Fruit fly (Drosophila melanogaster) whole organism, embryonic: ENCODE measurements around the gene cnc.

Source experiments
- Asciz ChIP-seq: fragments of 200-800 bp; sonication (Bioruptor generic); optimal IDR thresholded peaks from 2 replicates; lab custom pipeline; 2017; ENCODE audit warnings: missing biosample characterization, mild to moderate bottlenecking, missing genetic modification characterization, missing genetic modification reagents
- Blimp-1 ChIP-seq: fragments of 200-800 bp; sonication (Bioruptor generic); optimal IDR thresholded peaks from 3 replicates; lab custom pipeline; 2018; ENCODE audit warnings: missing biosample characterization, missing genetic modification characterization, mild to moderate bottlenecking, moderate library complexity, missing genetic modification reagents
- C15 ChIP-seq: fragments of 200-800 bp; sonication (Bioruptor generic); IDR thresholded peaks from 3 replicates; pipeline ENCODE4 v1.3.6; 2022; ENCODE audit warnings: missing biosample characterization, missing genetic modification characterization
- CG10267 ChIP-seq: fragments of 200-800 bp; sonication (Bioruptor generic); optimal IDR thresholded peaks from 2 replicates; lab custom pipeline; 2018; ENCODE audit warnings: missing biosample characterization, mild to moderate bottlenecking, missing genetic modification characterization, moderate library complexity
- CG10431 ChIP-seq: fragments of 200-800 bp; sonication (Bioruptor generic); optimal IDR thresholded peaks from 3 replicates; lab custom pipeline; 2018; ENCODE audit warnings: missing biosample characterization, mild to moderate bottlenecking, missing genetic modification characterization
- CG12236 ChIP-seq: fragments of 200-800 bp; sonication (Bioruptor generic); optimal IDR thresholded peaks from 2 replicates; lab custom pipeline; 2016; ENCODE audit warnings: missing biosample characterization, missing genetic modification characterization
- CG12299 ChIP-seq: fragments of 200-800 bp; sonication (Bioruptor generic); optimal IDR thresholded peaks from 2 replicates; lab custom pipeline; 2018; ENCODE audit warnings: missing biosample characterization, mild to moderate bottlenecking, missing genetic modification characterization
- CG12659 ChIP-seq: fragments of 200-800 bp; sonication (Bioruptor generic); optimal IDR thresholded peaks from 3 replicates; lab custom pipeline; 2017; ENCODE audit warnings: mild to moderate bottlenecking, missing biosample characterization, missing genetic modification reagents, missing genetic modification characterization
- CG12942 ChIP-seq: fragments of 200-800 bp; sonication (Bioruptor generic); optimal IDR thresholded peaks from 3 replicates; lab custom pipeline; 2016; ENCODE audit warnings: missing biosample characterization, missing genetic modification characterization
- CG17328 ChIP-seq: fragments of 200-800 bp; sonication (Bioruptor generic); IDR thresholded peaks from 2 replicates; pipeline ENCODE4 v1.3.6; 2022; ENCODE audit warnings: missing biosample characterization, missing genetic modification characterization
- CG17829 ChIP-seq: fragments of 200-800 bp; optimal IDR thresholded peaks from 2 replicates; lab custom pipeline; 2019; ENCODE audit warnings: missing biosample characterization, mild to moderate bottlenecking, missing genetic modification characterization, moderate library complexity
- CG1832 ChIP-seq: fragments of 200-800 bp; sonication (Bioruptor generic); optimal IDR thresholded peaks from 2 replicates; lab custom pipeline; 2017; ENCODE audit warnings: missing biosample characterization, mild to moderate bottlenecking, missing genetic modification characterization, inconsistent platforms
- CG5953 ChIP-seq: fragments of 200-800 bp; sonication (Bioruptor generic); IDR thresholded peaks from 2 replicates; pipeline ENCODE4 v1.3.6; 2022; ENCODE audit warnings: missing biosample characterization, missing genetic modification characterization
- CG8281 ChIP-seq: fragments of 200-800 bp; sonication (Bioruptor generic); optimal IDR thresholded peaks from 2 replicates; lab custom pipeline; 2018; ENCODE audit warnings: missing biosample characterization, mild to moderate bottlenecking, missing genetic modification characterization, moderate library complexity
- CG9797 ChIP-seq: fragments of 200-800 bp; sonication (Bioruptor generic); optimal IDR thresholded peaks from 3 replicates; lab custom pipeline; 2018; ENCODE audit warnings: missing biosample characterization, mild to moderate bottlenecking, missing genetic modification characterization
- D ChIP-seq, 2 experiments: fragments of 200-800 bp in 1 of 2; fragments of >200 bp in 1 of 2; sonication (Bioruptor generic) in 1 of 2; optimal IDR thresholded peaks; 2 replicates in 1 of 2; 3 replicates in 1 of 2; lab custom pipeline; 2017; ENCODE audit warnings: mild to moderate bottlenecking in 1 of 2, missing biosample characterization in 1 of 2, missing genetic modification characterization in 1 of 2, missing genetic modification reagents in 1 of 2
- Dek ChIP-seq: fragments of 200-800 bp; sonication (Bioruptor generic); optimal IDR thresholded peaks from 3 replicates; lab custom pipeline; 2019; ENCODE audit warnings: missing biosample characterization, mild to moderate bottlenecking, missing genetic modification characterization, moderate library complexity
- Dip3 ChIP-seq: fragments of 200-800 bp; sonication (Bioruptor generic); optimal IDR thresholded peaks from 3 replicates; lab custom pipeline; 2016; ENCODE audit warnings: missing biosample characterization, missing genetic modification characterization
- ERR ChIP-seq: fragments of 200-800 bp; sonication (Bioruptor generic); optimal IDR thresholded peaks from 2 replicates; lab custom pipeline; 2016; ENCODE audit warnings: missing biosample characterization, missing genetic modification characterization
- HLHmδ ChIP-seq: fragments of 200-800 bp; sonication (Bioruptor generic); optimal IDR thresholded peaks from 2 replicates; lab custom pipeline; 2018; ENCODE audit warnings: missing biosample characterization, mild to moderate bottlenecking, missing genetic modification characterization, moderate library complexity
- Hr78 ChIP-seq, 2 experiments: fragments of 200-800 bp in 1 of 2; fragments of >200 bp in 1 of 2; sonication (Bioruptor generic) in 1 of 2; optimal IDR thresholded peaks; 2 replicates each; lab custom pipeline; 2017 to 2019; ENCODE audit warnings: missing biosample characterization in 2 of 2, missing genetic modification characterization in 2 of 2, mild to moderate bottlenecking in 1 of 2, moderate library complexity in 1 of 2
- Hsf ChIP-seq: fragments of 200-800 bp; sonication (Bioruptor generic); optimal IDR thresholded peaks from 3 replicates; lab custom pipeline; 2016; ENCODE audit warnings: missing biosample characterization, missing genetic modification characterization
- Jarid2 ChIP-seq: fragments of 200-800 bp; sonication (Bioruptor generic); optimal IDR thresholded peaks from 3 replicates; lab custom pipeline; 2017; ENCODE audit warnings: mild to moderate bottlenecking, missing biosample characterization, missing genetic modification reagents, missing genetic modification characterization
- Nf-YA ChIP-seq: fragments of 200-800 bp; sonication (Bioruptor generic); IDR thresholded peaks from 2 replicates; pipeline ENCODE4 v1.3.6; 2022; ENCODE audit warnings: missing biosample characterization, missing genetic modification characterization
- Nf-YB ChIP-seq: fragments of 200-800 bp; sonication (Bioruptor generic); optimal IDR thresholded peaks from 3 replicates; lab custom pipeline; 2019; ENCODE audit warnings: missing biosample characterization, mild to moderate bottlenecking, missing genetic modification characterization, moderate library complexity
- Optix ChIP-seq: fragments of 200-800 bp; sonication (Bioruptor generic); IDR thresholded peaks from 3 replicates; pipeline ENCODE4 v1.3.6; 2022; ENCODE audit warnings: missing biosample characterization, missing genetic modification characterization
- PHDP ChIP-seq: fragments of 200-800 bp; sonication (Bioruptor generic); optimal IDR thresholded peaks from 3 replicates; lab custom pipeline; 2018; ENCODE audit warnings: missing biosample characterization, mild to moderate bottlenecking, missing genetic modification characterization, moderate library complexity
- Sox100B ChIP-seq: fragments of 200-800 bp; sonication (Bioruptor generic); optimal IDR thresholded peaks from 3 replicates; lab custom pipeline; 2018; ENCODE audit warnings: missing biosample characterization, mild to moderate bottlenecking, missing genetic modification characterization
- ash1 ChIP-seq: fragments of 200-800 bp; sonication (Bioruptor generic); optimal IDR thresholded peaks from 2 replicates; lab custom pipeline; 2018; ENCODE audit warnings: missing biosample characterization, mild to moderate bottlenecking, missing genetic modification characterization
- bsh ChIP-seq, 2 experiments: fragments of 200-800 bp; sonication (Bioruptor generic); optimal IDR thresholded peaks; 2 replicates each; lab custom pipeline; 2017 to 2018; ENCODE audit warnings: mild to moderate bottlenecking in 2 of 2, missing biosample characterization in 2 of 2, missing genetic modification characterization in 2 of 2, moderate library complexity in 1 of 2
- crol ChIP-seq: fragments of 200-800 bp; sonication (Bioruptor generic); IDR thresholded peaks from 2 replicates; pipeline ENCODE4 v1.3.6; 2022; ENCODE audit warnings: missing biosample characterization, missing genetic modification characterization
- cwo ChIP-seq: fragments of 200-800 bp; sonication (Bioruptor generic); optimal IDR thresholded peaks from 3 replicates; lab custom pipeline; 2017; ENCODE audit warnings: missing biosample characterization, missing genetic modification characterization, mild to moderate bottlenecking, moderate library complexity, missing genetic modification reagents
- dan ChIP-seq: fragments of 200-800 bp; sonication (Bioruptor generic); IDR thresholded peaks from 2 replicates; pipeline ENCODE4 v1.3.6; 2022; ENCODE audit warnings: missing biosample characterization, missing genetic modification characterization
- dati ChIP-seq: fragments of 200-800 bp; sonication (Bioruptor generic); IDR thresholded peaks from 2 replicates; pipeline ENCODE4 v1.3.6; 2022; ENCODE audit warnings: missing biosample characterization, missing genetic modification characterization
- en ChIP-seq: fragments of 200-800 bp; sonication (Bioruptor generic); optimal IDR thresholded peaks from 2 replicates; lab custom pipeline; 2016; ENCODE audit warnings: missing biosample characterization, missing genetic modification characterization
- exex ChIP-seq: fragments of 200-800 bp; sonication (Bioruptor generic); optimal IDR thresholded peaks from 4 replicates; lab custom pipeline; 2018; ENCODE audit warnings: missing biosample characterization, mild to moderate bottlenecking, missing genetic modification characterization, moderate library complexity
- fd64A ChIP-seq: fragments of 200-800 bp; sonication (Bioruptor generic); optimal IDR thresholded peaks from 3 replicates; lab custom pipeline; 2018; ENCODE audit warnings: missing biosample characterization, mild to moderate bottlenecking, missing genetic modification characterization
- gcm ChIP-seq: fragments of 200-800 bp; sonication (Bioruptor generic); optimal IDR thresholded peaks from 2 replicates; lab custom pipeline; 2019; ENCODE audit warnings: missing biosample characterization, mild to moderate bottlenecking, missing genetic modification characterization, moderate library complexity
- jumu ChIP-seq: fragments of 200-800 bp; sonication (Bioruptor generic); optimal IDR thresholded peaks from 3 replicates; lab custom pipeline; 2016; ENCODE audit warnings: missing biosample characterization, missing genetic modification characterization
- kah ChIP-seq: fragments of 200-800 bp; sonication (Bioruptor generic); optimal IDR thresholded peaks from 2 replicates; lab custom pipeline; 2018; ENCODE audit warnings: missing biosample characterization, mild to moderate bottlenecking, missing genetic modification characterization
- mld ChIP-seq: fragments of 200-800 bp; sonication (Bioruptor generic); IDR thresholded peaks from 3 replicates; pipeline ENCODE4 v1.3.6; 2022; ENCODE audit warnings: missing biosample characterization, missing genetic modification characterization; ENCODE audit not compliant: partially characterized antibody
- ro ChIP-seq: fragments of 200-800 bp; sonication (Bioruptor generic); IDR thresholded peaks from 2 replicates; pipeline ENCODE4 v1.3.6; 2022; ENCODE audit warnings: missing biosample characterization, missing genetic modification characterization
- schlank ChIP-seq: fragments of 200-800 bp; sonication (Bioruptor generic); optimal IDR thresholded peaks from 2 replicates; lab custom pipeline; 2018; ENCODE audit warnings: missing biosample characterization, mild to moderate bottlenecking, missing genetic modification characterization
- shn ChIP-seq: fragments of 200-800 bp; sonication (Bioruptor generic); optimal IDR thresholded peaks from 3 replicates; lab custom pipeline; 2016; ENCODE audit warnings: missing biosample characterization, missing genetic modification characterization
- ssp ChIP-seq: fragments of 200-800 bp; sonication (Bioruptor generic); IDR thresholded peaks from 2 replicates; pipeline ENCODE4 v1.3.6; 2022; ENCODE audit warnings: missing biosample characterization, missing genetic modification characterization
- stc ChIP-seq: fragments of 200-800 bp; sonication (Bioruptor generic); IDR thresholded peaks from 2 replicates; pipeline ENCODE4 v1.3.6; 2022; ENCODE audit warnings: missing biosample characterization, missing genetic modification characterization
- tap ChIP-seq: fragments of 200-800 bp; optimal IDR thresholded peaks from 3 replicates; lab custom pipeline; 2019; ENCODE audit warnings: missing biosample characterization, mild to moderate bottlenecking, missing genetic modification characterization, moderate library complexity
- vvl ChIP-seq: fragments of 200-800 bp; sonication (Bioruptor generic); IDR thresholded peaks from 2 replicates; pipeline ENCODE4 v1.3.6; 2022; ENCODE audit warnings: missing biosample characterization, missing genetic modification characterization
- wor ChIP-seq: fragments of 200-800 bp; sonication (Bioruptor generic); IDR thresholded peaks from 2 replicates; pipeline ENCODE4 v1.3.6; 2022; ENCODE audit warnings: missing biosample characterization, missing genetic modification characterization

Gene cnc

DNA sequence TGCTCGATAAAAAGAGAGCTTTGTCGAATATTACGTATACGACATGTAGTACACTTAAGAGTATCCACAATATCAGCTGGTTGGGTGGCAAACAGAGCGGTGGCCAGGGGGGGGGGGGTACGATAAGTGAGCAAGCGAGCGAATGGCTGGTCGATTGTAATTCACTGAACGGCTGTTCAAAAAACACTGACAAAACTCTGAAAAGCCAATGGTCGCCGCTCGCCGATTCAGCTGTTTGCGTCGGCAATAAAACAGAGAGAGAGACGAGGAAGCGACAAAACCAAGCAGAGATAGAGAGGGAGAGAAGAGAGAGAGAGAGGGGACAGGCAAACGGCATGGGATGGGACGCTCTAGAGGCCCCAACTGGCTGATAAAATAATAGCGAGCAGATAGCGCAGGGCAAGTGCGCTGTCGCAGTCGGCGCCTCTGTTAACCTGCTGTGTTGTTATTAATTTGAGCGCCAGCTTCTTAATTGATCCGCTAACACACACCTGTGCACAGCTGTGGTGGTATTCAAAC, at the start of gene cnc (continued):
- TF ChIP-seq Dek (tag; lab: Kevin White, UChicago), result no peak
- TF ChIP-seq dan, result no peak
- no peak for TF ChIP-seq schlank
- TF ChIP-seq CG17328, result no peak
- peak; percentile 35 for TF ChIP-seq cwo (GFP tag; lab: Kevin White, UChicago)
- no peak for TF ChIP-seq Blimp-1 (GFP tag; lab: Kevin White, UChicago)
- TF ChIP-seq Jarid2 (GFP tag; lab: Kevin White, UChicago), result peak; percentile 99
- TF ChIP-seq CG5953 (GFP tag; lab: Robert Waterston, UW), result 0 out of 2 replicates have a peak, but pooled peaks have one; percentile 5
- TF ChIP-seq ro, result no peak
- TF ChIP-seq D (optimal IDR thresholded peaks at IDR 0.05; lab: Kevin White, UChicago), result no peak
- no peak for TF ChIP-seq D (GFP tag; optimal IDR thresholded peaks at IDR 0.05; lab: Kevin White, UChicago)
- TF ChIP-seq crol (GFP tag; lab: Robert Waterston, UW), result peak; percentile 98
- TF ChIP-seq vvl (GFP tag; lab: Robert Waterston, UW), result peak; percentile 70; the same call in 1 of the 2 replicates
- TF ChIP-seq ssp (GFP tag; lab: Robert Waterston, UW), result no peak
- no peak for TF ChIP-seq tap
- TF ChIP-seq kah (GFP tag; lab: Kevin White, UChicago), result peak; percentile 36
- peak; percentile 55 for TF ChIP-seq ERR
- no peak for TF ChIP-seq mld
- no peak for TF ChIP-seq CG12942 (GFP tag; lab: Kevin White, UChicago)
- no peak for TF ChIP-seq jumu (GFP tag; lab: Kevin White, UChicago)
- TF ChIP-seq Asciz (GFP tag; lab: Kevin White, UChicago), result no peak
- no peak for TF ChIP-seq CG9797 (GFP tag; lab: Kevin White, UChicago)
- TF ChIP-seq Optix (GFP tag; lab: Robert Waterston, UW), result no peak; the same call in 2 of the 3 replicates
- no peak for TF ChIP-seq CG12299 (tag; lab: Kevin White, UChicago)
- TF ChIP-seq CG10267 (tag; lab: Kevin White, UChicago), result no peak
- TF ChIP-seq Dip3 (GFP tag; lab: Kevin White, UChicago), result no peak
- TF ChIP-seq shn (GFP tag; lab: Kevin White, UChicago), result no peak
- TF ChIP-seq CG8281 (tag; lab: Kevin White, UChicago), result no peak
- TF ChIP-seq Hr78 (GFP tag; optimal IDR thresholded peaks at IDR 0.05; lab: Kevin White, UChicago), result peak in 1 of 2 experiments; percentile 90
- peak; percentile 96 for TF ChIP-seq exex (tag; lab: Kevin White, UChicago)
- peak; percentile 65 for TF ChIP-seq Nf-YB (GFP tag; lab: Kevin White, UChicago)
- TF ChIP-seq gcm (GFP tag; lab: Kevin White, UChicago), result no peak
- TF ChIP-seq PHDP, result peak; percentile 34
- no peak for TF ChIP-seq CG17829 (tag; lab: Kevin White, UChicago)
- TF ChIP-seq fd64A (GFP tag; lab: Kevin White, UChicago), result peak; percentile 36
- TF ChIP-seq ash1 (GFP tag; lab: Kevin White, UChicago), result no peak
- no peak for TF ChIP-seq Nf-YA (GFP tag; lab: Robert Waterston, UW)
- no peak for TF ChIP-seq Sox100B (GFP tag; lab: Kevin White, UChicago)
- no peak for TF ChIP-seq Hsf
- no peak for TF ChIP-seq en (GFP tag; lab: Kevin White, UChicago)
- no peak for TF ChIP-seq dati
- no peak for TF ChIP-seq CG12659 (GFP tag; lab: Kevin White, UChicago)
- TF ChIP-seq CG1832 (GFP tag; lab: Kevin White, UChicago), result peak; percentile 25
- TF ChIP-seq stc (GFP tag; lab: Robert Waterston, UW), result peak; percentile 44; the same call in 1 of the 2 replicates
- TF ChIP-seq wor (GFP tag; lab: Robert Waterston, UW), result no peak
- TF ChIP-seq C15 (GFP tag; lab: Robert Waterston, UW), result no peak
- TF ChIP-seq CG10431 (GFP tag; lab: Kevin White, UChicago), result no peak
- no peak for TF ChIP-seq CG12236
- no peak for TF ChIP-seq HLHmδ (GFP tag; lab: Kevin White, UChicago)
- no peak for TF ChIP-seq bsh (GFP tag; optimal IDR thresholded peaks at IDR 0.05; lab: Kevin White, UChicago)
